Fruit fly (Drosophila melanogaster) whole organism, embryonic: ENCODE results near the gene CG43208.

Source experiments
- Abd-B ChIP-seq: fragments of 200-800 bp; sonication (Bioruptor generic); optimal IDR thresholded peaks from 2 replicates; lab custom pipeline; 2018; ENCODE audit warnings: missing biosample characterization, mild to moderate bottlenecking, missing genetic modification characterization, moderate library complexity
- BEAF-32 ChIP-seq: fragments of 200-800 bp; sonication (Bioruptor generic); optimal IDR thresholded peaks from 3 replicates; lab custom pipeline; 2017; ENCODE audit warnings: missing biosample characterization, missing genetic modification characterization, mild to moderate bottlenecking, moderate library complexity, missing genetic modification reagents
- CG10209 ChIP-seq: fragments of 200-800 bp; sonication (Bioruptor generic); optimal IDR thresholded peaks from 3 replicates; lab custom pipeline; 2017; ENCODE audit warnings: missing biosample characterization, mild to moderate bottlenecking, missing genetic modification characterization, missing genetic modification reagents
- CG10274 ChIP-seq: fragments of 200-800 bp; sonication (Bioruptor generic); optimal IDR thresholded peaks from 3 replicates; lab custom pipeline; 2017; ENCODE audit warnings: missing biosample characterization, mild to moderate bottlenecking, missing genetic modification characterization
- CG10431 ChIP-seq: fragments of 200-800 bp; sonication (Bioruptor generic); optimal IDR thresholded peaks from 3 replicates; lab custom pipeline; 2018; ENCODE audit warnings: missing biosample characterization, mild to moderate bottlenecking, missing genetic modification characterization
- CG10654 ChIP-seq: fragments of 200-800 bp; sonication (Bioruptor generic); optimal IDR thresholded peaks from 2 replicates; lab custom pipeline; 2016; ENCODE audit warnings: missing biosample characterization, missing genetic modification characterization
- CG11247 ChIP-seq: fragments of 200-800 bp; sonication (Bioruptor generic); IDR thresholded peaks from 2 replicates; pipeline ENCODE4 v1.3.6; 2022; ENCODE audit warnings: missing biosample characterization, missing genetic modification characterization
- CG13424 ChIP-seq: fragments of 200-800 bp; sonication (Bioruptor generic); optimal IDR thresholded peaks from 2 replicates; lab custom pipeline; 2019; ENCODE audit warnings: missing biosample characterization, mild to moderate bottlenecking, missing genetic modification characterization, moderate library complexity
- CG14014 ChIP-seq: fragments of 200-800 bp; sonication (Bioruptor generic); IDR thresholded peaks from 2 replicates; pipeline ENCODE4 v1.3.6; 2022; ENCODE audit warnings: missing biosample characterization, missing genetic modification characterization
- CG15696 ChIP-seq: fragments of 200-800 bp; sonication (Bioruptor generic); optimal IDR thresholded peaks from 2 replicates; lab custom pipeline; 2019; ENCODE audit warnings: missing biosample characterization, mild to moderate bottlenecking, missing genetic modification characterization, moderate library complexity
- CG16863 ChIP-seq: fragments of 200-800 bp; sonication (Bioruptor generic); optimal IDR thresholded peaks from 3 replicates; lab custom pipeline; 2016; ENCODE audit warnings: missing biosample characterization, missing genetic modification characterization
- CG17328 ChIP-seq: fragments of 200-800 bp; sonication (Bioruptor generic); IDR thresholded peaks from 2 replicates; pipeline ENCODE4 v1.3.6; 2022; ENCODE audit warnings: missing biosample characterization, missing genetic modification characterization
- CG17829 ChIP-seq: fragments of 200-800 bp; optimal IDR thresholded peaks from 2 replicates; lab custom pipeline; 2019; ENCODE audit warnings: missing biosample characterization, mild to moderate bottlenecking, missing genetic modification characterization, moderate library complexity
- CG32532 ChIP-seq: fragments of 200-800 bp; sonication (Bioruptor generic); IDR thresholded peaks from 2 replicates; pipeline ENCODE4 v1.3.6; 2022; ENCODE audit warnings: missing biosample characterization, missing genetic modification characterization
- CG32772 ChIP-seq: fragments of 200-800 bp; sonication (Bioruptor generic); IDR thresholded peaks from 2 replicates; pipeline ENCODE4 v1.3.6; 2022; ENCODE audit warnings: missing biosample characterization, missing genetic modification characterization
- CG6175 ChIP-seq: fragments of 200-800 bp; sonication (Bioruptor generic); IDR thresholded peaks from 3 replicates; pipeline ENCODE4 v1.3.6; 2022; ENCODE audit warnings: missing biosample characterization, missing genetic modification characterization
- CG9817 ChIP-seq: fragments of 200-800 bp; sonication (Bioruptor generic); optimal IDR thresholded peaks from 2 replicates; lab custom pipeline; 2018; ENCODE audit warnings: missing biosample characterization, mild to moderate bottlenecking, missing genetic modification characterization, moderate library complexity
- CG9932 ChIP-seq: fragments of 200-800 bp; sonication (Bioruptor generic); IDR thresholded peaks from 2 replicates; pipeline ENCODE4 v1.3.6; 2022; ENCODE audit warnings: missing biosample characterization, missing genetic modification characterization
- Camta ChIP-seq: fragments of 200-800 bp; sonication (Bioruptor generic); optimal IDR thresholded peaks from 2 replicates; lab custom pipeline; 2016; ENCODE audit warnings: missing biosample characterization, missing genetic modification characterization
- Ets65A ChIP-seq: fragments of 200-800 bp; sonication (Bioruptor generic); peaks from one replicate; lab custom pipeline; 2016; ENCODE audit warnings: missing biosample characterization, missing genetic modification characterization
- H2.0 ChIP-seq: fragments of 200-800 bp; sonication (Bioruptor generic); IDR thresholded peaks from 2 replicates; pipeline ENCODE4 v1.3.6; 2022; ENCODE audit warnings: missing biosample characterization, missing genetic modification characterization
- HmgZ ChIP-seq: fragments of 200-800 bp; sonication (Bioruptor generic); optimal IDR thresholded peaks from 2 replicates; lab custom pipeline; 2018; ENCODE audit warnings: missing biosample characterization, mild to moderate bottlenecking, missing genetic modification characterization
- Hr3 ChIP-seq: fragments of 200-800 bp; sonication (Bioruptor generic); optimal IDR thresholded peaks from 3 replicates; lab custom pipeline; 2016; ENCODE audit warnings: missing biosample characterization, missing genetic modification characterization
- Med ChIP-seq: fragments of 200-800 bp; sonication (Bioruptor generic); peaks from one replicate; lab custom pipeline; 2016; ENCODE audit warnings: missing biosample characterization, missing genetic modification characterization, mild to moderate bottlenecking, inconsistent platforms, moderate library complexity
- Mes4 ChIP-seq: fragments of 200-800 bp; sonication (Bioruptor generic); optimal IDR thresholded peaks from 2 replicates; lab custom pipeline; 2016; ENCODE audit warnings: missing biosample characterization, missing genetic modification characterization
- NFAT ChIP-seq: fragments of 200-800 bp; sonication (Bioruptor generic); IDR thresholded peaks from 2 replicates; pipeline ENCODE4 v1.3.6; 2022; ENCODE audit warnings: missing biosample characterization, missing genetic modification characterization
- Nf-YC ChIP-seq: fragments of 200-800 bp; optimal IDR thresholded peaks from 3 replicates; lab custom pipeline; 2019; ENCODE audit warnings: missing biosample characterization, mild to moderate bottlenecking, missing genetic modification characterization, moderate library complexity
- NfI ChIP-seq: fragments of 200-800 bp; sonication (Bioruptor generic); optimal IDR thresholded peaks from 3 replicates; lab custom pipeline; 2018; ENCODE audit warnings: missing biosample characterization, mild to moderate bottlenecking, missing genetic modification characterization, moderate library complexity
- Ptx1 ChIP-seq: fragments of 200-800 bp; sonication (Bioruptor generic); IDR thresholded peaks from 2 replicates; pipeline ENCODE4 v1.3.6; 2022; ENCODE audit warnings: missing biosample characterization, missing genetic modification characterization
- Sry-δ ChIP-seq: fragments of 200-800 bp; sonication (Bioruptor generic); optimal IDR thresholded peaks from 2 replicates; lab custom pipeline; 2016; ENCODE audit warnings: missing biosample characterization, missing genetic modification characterization
- ara ChIP-seq: fragments of 200-800 bp; sonication (Bioruptor generic); IDR thresholded peaks from 2 replicates; pipeline ENCODE4 v1.3.6; 2022; ENCODE audit warnings: missing biosample characterization, missing genetic modification characterization
- bcd ChIP-seq: fragments of 200-800 bp; sonication (Bioruptor generic); optimal IDR thresholded peaks from 2 replicates; lab custom pipeline; 2017; ENCODE audit warnings: missing biosample characterization, mild to moderate bottlenecking, missing genetic modification characterization
- crp ChIP-seq, 2 experiments: fragments of 200-800 bp; sonication (Bioruptor generic); optimal IDR thresholded peaks; 2 replicates in 1 of 2; 3 replicates in 1 of 2; lab custom pipeline; 2017; ENCODE audit warnings: missing biosample characterization in 2 of 2, missing genetic modification characterization in 2 of 2, mild to moderate bottlenecking in 1 of 2, moderate library complexity in 1 of 2
- dpn ChIP-seq, 2 experiments: fragments of 200-800 bp; sonication (Bioruptor generic); optimal IDR thresholded peaks; 3 replicates each; lab custom pipeline; 2016; ENCODE audit warnings: missing biosample characterization in 2 of 2, missing genetic modification characterization in 2 of 2
- esg ChIP-seq: fragments of 200-800 bp; sonication (Bioruptor generic); conservative IDR thresholded peaks from 2 replicates; pipeline ENCODE4 v1.3.6; 2022; ENCODE audit warnings: missing biosample characterization, missing genetic modification characterization
- fu2 ChIP-seq: fragments of 200-800 bp; sonication (Bioruptor generic); optimal IDR thresholded peaks from 2 replicates; lab custom pipeline; 2016; ENCODE audit warnings: missing biosample characterization, missing genetic modification characterization
- gcm ChIP-seq: fragments of 200-800 bp; sonication (Bioruptor generic); optimal IDR thresholded peaks from 2 replicates; lab custom pipeline; 2019; ENCODE audit warnings: missing biosample characterization, mild to moderate bottlenecking, missing genetic modification characterization, moderate library complexity
- grn ChIP-seq: fragments of 200-800 bp; sonication (Bioruptor generic); optimal IDR thresholded peaks from 3 replicates; lab custom pipeline; 2017; ENCODE audit warnings: missing biosample characterization, missing genetic modification characterization
- lab ChIP-seq: fragments of 200-800 bp; sonication (Bioruptor generic); optimal IDR thresholded peaks from 3 replicates; lab custom pipeline; 2017; ENCODE audit warnings: missing biosample characterization, missing genetic modification characterization, mild to moderate bottlenecking, moderate library complexity, missing genetic modification reagents
- lbe ChIP-seq: fragments of 200-800 bp; sonication (Bioruptor generic); optimal IDR thresholded peaks from 2 replicates; lab custom pipeline; 2016; ENCODE audit warnings: missing biosample characterization, mild to moderate bottlenecking, missing genetic modification characterization
- lov ChIP-seq, 2 experiments: fragments of 200-800 bp in 1 of 2; fragments of >200 bp in 1 of 2; sonication (Bioruptor generic) in 1 of 2; IDR thresholded peaks in 1 of 2; optimal IDR thresholded peaks in 1 of 2; 2 replicates in 1 of 2; 3 replicates in 1 of 2; pipeline versions ENCODE4 v1.3.6 to Lab custom; 2017 to 2022; ENCODE audit warnings: missing biosample characterization in 1 of 2, missing genetic modification characterization in 1 of 2
- phol ChIP-seq: fragments of 200-800 bp; sonication (Bioruptor generic); optimal IDR thresholded peaks from 3 replicates; lab custom pipeline; 2018; ENCODE audit warnings: missing biosample characterization, mild to moderate bottlenecking, missing genetic modification characterization, moderate library complexity
- pros ChIP-seq: fragments of 200-800 bp; sonication (Bioruptor generic); optimal IDR thresholded peaks from 3 replicates; lab custom pipeline; 2019; ENCODE audit warnings: missing biosample characterization, mild to moderate bottlenecking, missing genetic modification characterization, moderate library complexity
- sug ChIP-seq: fragments of 200-800 bp; optimal IDR thresholded peaks from 2 replicates; lab custom pipeline; 2019; ENCODE audit warnings: missing biosample characterization, mild to moderate bottlenecking, missing genetic modification characterization, moderate library complexity
- tll ChIP-seq, 2 experiments: fragments of 200-800 bp in 1 of 2; fragments of >200 bp in 1 of 2; sonication (Bioruptor generic) in 1 of 2; optimal IDR thresholded peaks; 2 replicates each; lab custom pipeline; 2017 to 2019; ENCODE audit warnings: missing biosample characterization in 2 of 2, missing genetic modification characterization in 2 of 2, mild to moderate bottlenecking in 1 of 2, moderate library complexity in 1 of 2
- tx ChIP-seq: fragments of 200-800 bp; sonication (Bioruptor generic); optimal IDR thresholded peaks from 2 replicates; lab custom pipeline; 2016; ENCODE audit warnings: missing biosample characterization, missing genetic modification characterization
- wdn ChIP-seq: fragments of 200-800 bp; sonication (Bioruptor generic); IDR thresholded peaks from 2 replicates; pipeline ENCODE4 v1.3.6; 2022; ENCODE audit warnings: missing biosample characterization, missing genetic modification characterization

Gene CG43208

dm6 chr3R:13261706-13262105 lies 41.5 kb upstream of the CG43208 start:
- no peak for TF ChIP-seq CG10274 (GFP tag; lab: Kevin White, UChicago)
- TF ChIP-seq CG11247 (GFP tag; lab: Robert Waterston, UW): 0 out of 2 replicates have a peak, but pooled peaks have one; percentile 22
- TF ChIP-seq CG17328 (GFP tag; lab: Robert Waterston, UW): no peak
- TF ChIP-seq lbe (GFP tag; lab: Kevin White, UChicago): no peak
- peak; percentile 27; the same call in 1 of the 2 replicates for TF ChIP-seq NFAT (GFP tag; lab: Robert Waterston, UW)
- peak; percentile 72 for TF ChIP-seq grn (GFP tag; lab: Kevin White, UChicago)
- TF ChIP-seq CG9932 (GFP tag; lab: Robert Waterston, UW): 0 out of 2 replicates have a peak, but pooled peaks have one; percentile 18
- no peak for TF ChIP-seq gcm (GFP tag; lab: Kevin White, UChicago)
- peak; percentile 59; the same call in 1 of the 3 replicates for TF ChIP-seq CG6175
- peak; percentile 25 for TF ChIP-seq pros (GFP tag; lab: Kevin White, UChicago)
- peak; percentile 25 for TF ChIP-seq sug
- TF ChIP-seq Med (GFP tag; lab: Kevin White, UChicago): peak; percentile 1
- peak; percentile 50 for TF ChIP-seq lab (GFP tag; lab: Kevin White, UChicago)
- TF ChIP-seq lov (optimal IDR thresholded peaks at IDR 0.05; lab: Kevin White, UChicago): no peak
- TF ChIP-seq lov (GFP tag; IDR thresholded peaks at IDR 0.05; lab: Robert Waterston, UW): 0 out of 3 replicates have a peak, but pooled peaks have one; percentile 21

dm6 chr3R:13264061-13264661 lies 39.1 kb upstream of the CG43208 start, which contains the start of gene Ravus:
Gene Ravus, minus strand, starts transcription at chr3R:13264061.
- peak; percentile 37 for TF ChIP-seq fu2 (GFP tag; lab: Kevin White, UChicago)
- TF ChIP-seq CG10209: peak; percentile 55
- TF ChIP-seq CG10431 (GFP tag; lab: Kevin White, UChicago): no peak
- TF ChIP-seq HmgZ (tag; lab: Kevin White, UChicago): peak; percentile 68
- TF ChIP-seq tll (GFP tag; optimal IDR thresholded peaks at IDR 0.05; lab: Kevin White, UChicago): peak in 1 of 2 experiments; percentile 26
- TF ChIP-seq esg (GFP tag; lab: Robert Waterston, UW): peak; percentile 54
- TF ChIP-seq wdn: no peak
- TF ChIP-seq bcd (GFP tag; lab: Kevin White, UChicago): peak; percentile 51
- peak; percentile 37 for TF ChIP-seq Sry-δ (GFP tag; lab: Kevin White, UChicago)
- TF ChIP-seq CG9817 (tag; lab: Kevin White, UChicago): peak; percentile 64
- TF ChIP-seq Ets65A (GFP tag; lab: Kevin White, UChicago): peak; percentile 93
- no peak for TF ChIP-seq CG10274 (GFP tag; lab: Kevin White, UChicago)
- TF ChIP-seq Camta (GFP tag; lab: Kevin White, UChicago): peak; percentile 42
- peak; percentile 4 for TF ChIP-seq lbe (GFP tag; lab: Kevin White, UChicago)
- TF ChIP-seq H2.0 (GFP tag; lab: Robert Waterston, UW): no peak
- peak; percentile 82 for TF ChIP-seq Abd-B (GFP tag; lab: Kevin White, UChicago)
- peak; percentile 32 to 51 for TF ChIP-seq dpn (GFP tag; optimal IDR thresholded peaks at IDR 0.05; lab: Kevin White, UChicago)
- peak; percentile 58 for TF ChIP-seq CG17829
- peak; percentile 90 for TF ChIP-seq phol (tag; lab: Kevin White, UChicago)
- peak; percentile 34 for TF ChIP-seq NfI (GFP tag; lab: Kevin White, UChicago)
- TF ChIP-seq ara (GFP tag; lab: Robert Waterston, UW): no peak
- peak; percentile 53 for TF ChIP-seq CG32532 (GFP tag; lab: Robert Waterston, UW)
- no peak for TF ChIP-seq lab (GFP tag; lab: Kevin White, UChicago)
- TF ChIP-seq BEAF-32: peak; percentile 53
- TF ChIP-seq Mes4: peak; percentile 9
- TF ChIP-seq CG10654 (GFP tag; lab: Kevin White, UChicago): peak; percentile 23
- peak; percentile 40; the same call in 1 of the 2 replicates for TF ChIP-seq Ptx1 (GFP tag; lab: Robert Waterston, UW)
- TF ChIP-seq Nf-YC: peak; percentile 55
- peak; percentile 38 for TF ChIP-seq tx (GFP tag; lab: Kevin White, UChicago)
- TF ChIP-seq CG13424: peak; percentile 65
- TF ChIP-seq CG32772: no peak
- TF ChIP-seq crp (GFP tag; optimal IDR thresholded peaks at IDR 0.05; lab: Kevin White, UChicago): peak in 1 of 2 experiments; percentile 35
- TF ChIP-seq CG14014: no peak
- TF ChIP-seq CG15696: peak; percentile 32
- no peak for TF ChIP-seq CG16863 (GFP tag; lab: Kevin White, UChicago)
- peak; percentile 55 for TF ChIP-seq Hr3 (GFP tag; lab: Kevin White, UChicago)
